Fruit fly (Drosophila melanogaster) whole organism, prepupa: ENCODE measurements around the gene CG4497.
A peak's percentile ranks its signal among the peaks of the same experiment; 100 is the strongest.

Experiments
- CG10631 ChIP-seq: fragments of 200-800 bp; sonication (Bioruptor generic); optimal IDR thresholded peaks from 2 replicates; lab custom pipeline; 2016; ENCODE audit warnings: missing biosample characterization, missing genetic modification characterization
- CG11294 ChIP-seq: fragments of 200-800 bp; sonication (Bioruptor generic); IDR thresholded peaks from 2 replicates; pipeline ENCODE4 v1.3.6; 2022; ENCODE audit warnings: missing biosample characterization, missing genetic modification characterization
- CG15336 ChIP-seq: fragments of 200-800 bp; sonication (Bioruptor generic); IDR thresholded peaks from 2 replicates; pipeline ENCODE4 v1.3.6; 2022; ENCODE audit warnings: missing biosample characterization, missing genetic modification characterization
- CG1621 ChIP-seq: fragments of 200-800 bp; sonication (Bioruptor generic); optimal IDR thresholded peaks from 3 replicates; lab custom pipeline; 2018; ENCODE audit warnings: missing biosample characterization, mild to moderate bottlenecking, missing genetic modification characterization
- CG16779 ChIP-seq: fragments of 200-800 bp; sonication (Bioruptor generic); optimal IDR thresholded peaks from 3 replicates; lab custom pipeline; 2017; ENCODE audit warnings: missing biosample characterization, mild to moderate bottlenecking, missing genetic modification characterization
- CG31627 ChIP-seq: fragments of 200-800 bp; sonication (Bioruptor generic); optimal IDR thresholded peaks from 3 replicates; lab custom pipeline; 2016; ENCODE audit warnings: missing biosample characterization, missing genetic modification characterization
- CG3919 ChIP-seq: fragments of 200-800 bp; sonication (Bioruptor generic); optimal IDR thresholded peaks from 3 replicates; lab custom pipeline; 2016; ENCODE audit warnings: missing biosample characterization, missing genetic modification characterization
- CG4318 ChIP-seq: fragments of 200-800 bp; sonication (Bioruptor generic); optimal IDR thresholded peaks from 3 replicates; lab custom pipeline; 2017; ENCODE audit warnings: missing biosample characterization, mild to moderate bottlenecking, missing genetic modification characterization
- CG6792 ChIP-seq: fragments of 200-800 bp; sonication (Bioruptor generic); optimal IDR thresholded peaks from 3 replicates; lab custom pipeline; 2016; ENCODE audit warnings: missing biosample characterization, missing genetic modification characterization
- CG6808 ChIP-seq: fragments of 200-800 bp; sonication (Bioruptor generic); optimal IDR thresholded peaks from 3 replicates; lab custom pipeline; 2017; ENCODE audit warnings: missing biosample characterization, missing genetic modification characterization, mild to moderate bottlenecking, moderate library complexity, missing genetic modification reagents
- CG6854 ChIP-seq: fragments of 200-800 bp; sonication (Bioruptor generic); optimal IDR thresholded peaks from 2 replicates; lab custom pipeline; 2017; ENCODE audit warnings: missing biosample characterization, mild to moderate bottlenecking, missing genetic modification characterization
- CG8119 ChIP-seq: fragments of 200-800 bp; sonication (Bioruptor generic); IDR thresholded peaks from 3 replicates; pipeline ENCODE4 v1.3.6; 2022; ENCODE audit warnings: missing biosample characterization, missing genetic modification characterization
- CG8632 ChIP-seq: fragments of 200-800 bp; sonication (Bioruptor generic); optimal IDR thresholded peaks from 3 replicates; lab custom pipeline; 2016; ENCODE audit warnings: missing biosample characterization, missing genetic modification characterization
- CG9139 ChIP-seq: fragments of 200-800 bp; sonication (Bioruptor generic); optimal IDR thresholded peaks from 3 replicates; lab custom pipeline; 2017; ENCODE audit warnings: missing biosample characterization, mild to moderate bottlenecking, missing genetic modification characterization
- Eip78C ChIP-seq: fragments of 200-800 bp; sonication (Bioruptor generic); peaks from one replicate; lab custom pipeline; 2016; ENCODE audit warnings: missing biosample characterization, missing genetic modification characterization
- Ets96B ChIP-seq: fragments of 200-800 bp; optimal IDR thresholded peaks from 2 replicates; lab custom pipeline; 2019; ENCODE audit warnings: missing biosample characterization, mild to moderate bottlenecking, missing genetic modification characterization, moderate library complexity
- Gug ChIP-seq: fragments of 200-800 bp; sonication (Bioruptor generic); IDR thresholded peaks from 2 replicates; pipeline ENCODE4 v1.3.6; 2022; ENCODE audit warnings: missing biosample characterization, missing genetic modification characterization
- Hr38 ChIP-seq: sonication (Bioruptor generic); optimal IDR thresholded peaks from 2 replicates; lab custom pipeline; 2016; ENCODE audit warnings: missing biosample characterization, missing genetic modification characterization
- Lpt ChIP-seq: fragments of 200-800 bp; sonication (Bioruptor generic); optimal IDR thresholded peaks from 3 replicates; lab custom pipeline; 2016; ENCODE audit warnings: missing biosample characterization, missing genetic modification characterization
- Met ChIP-seq: fragments of 200-800 bp; sonication (Bioruptor generic); optimal IDR thresholded peaks from 3 replicates; lab custom pipeline; 2016; ENCODE audit warnings: missing biosample characterization, missing genetic modification characterization
- OdsH ChIP-seq: fragments of 200-800 bp; sonication (Bioruptor generic); optimal IDR thresholded peaks from 3 replicates; lab custom pipeline; 2016; ENCODE audit warnings: missing biosample characterization, missing genetic modification characterization
- Smox ChIP-seq: fragments of 200-800 bp; sonication (Bioruptor generic); optimal IDR thresholded peaks from 3 replicates; lab custom pipeline; 2016; ENCODE audit warnings: missing biosample characterization, missing genetic modification characterization
- Sox102F ChIP-seq: fragments of 200-800 bp; sonication (Bioruptor generic); optimal IDR thresholded peaks from 2 replicates; lab custom pipeline; 2016; ENCODE audit warnings: missing biosample characterization, mild to moderate bottlenecking, missing genetic modification characterization
- Sox14 ChIP-seq: fragments of 200-800 bp; sonication (Bioruptor generic); optimal IDR thresholded peaks from 3 replicates; lab custom pipeline; 2016; ENCODE audit warnings: missing biosample characterization, missing genetic modification characterization
- achi ChIP-seq: fragments of 200-800 bp; sonication (Bioruptor generic); optimal IDR thresholded peaks from 3 replicates; lab custom pipeline; 2016; ENCODE audit warnings: missing biosample characterization, missing genetic modification characterization
- acj6 ChIP-seq: fragments of 200-800 bp; sonication (Bioruptor generic); optimal IDR thresholded peaks from 3 replicates; lab custom pipeline; 2016; ENCODE audit warnings: missing biosample characterization, missing genetic modification characterization
- esn ChIP-seq: fragments of 200-800 bp; sonication (Bioruptor generic); optimal IDR thresholded peaks from 2 replicates; lab custom pipeline; 2016; ENCODE audit warnings: missing biosample characterization, mild to moderate bottlenecking, missing genetic modification characterization, moderate library complexity
- fd59A ChIP-seq: fragments of 200-800 bp; sonication (Bioruptor generic); optimal IDR thresholded peaks from 2 replicates; lab custom pipeline; 2017; ENCODE audit warnings: missing biosample characterization, mild to moderate bottlenecking, missing genetic modification characterization, missing genetic modification reagents
- fd85E ChIP-seq: fragments of 200-800 bp; sonication (Bioruptor generic); optimal IDR thresholded peaks from 3 replicates; lab custom pipeline; 2016; ENCODE audit warnings: missing biosample characterization, missing genetic modification characterization
- fkh ChIP-seq: fragments of 200-800 bp; sonication (Bioruptor generic); optimal IDR thresholded peaks from 3 replicates; lab custom pipeline; 2017; ENCODE audit warnings: missing biosample characterization, mild to moderate bottlenecking, missing genetic modification characterization, moderate library complexity
- pdm3 ChIP-seq: fragments of 200-800 bp; sonication (Bioruptor generic); optimal IDR thresholded peaks from 3 replicates; lab custom pipeline; 2016; ENCODE audit warnings: missing biosample characterization, missing genetic modification characterization
- spab ChIP-seq: fragments of 200-800 bp; sonication (Bioruptor generic); optimal IDR thresholded peaks from 2 replicates; lab custom pipeline; 2017; ENCODE audit warnings: missing biosample characterization, mild to moderate bottlenecking, missing genetic modification characterization, missing genetic modification reagents
- svp ChIP-seq: fragments of 200-800 bp; sonication (Bioruptor generic); peaks from one replicate; lab custom pipeline; 2016; ENCODE audit warnings: missing biosample characterization, missing genetic modification characterization
- topi ChIP-seq: fragments of 200-800 bp; sonication (Bioruptor generic); optimal IDR thresholded peaks from 3 replicates; lab custom pipeline; 2016; ENCODE audit warnings: missing biosample characterization, missing genetic modification characterization
- vri ChIP-seq: fragments of 200-800 bp; sonication (Bioruptor generic); optimal IDR thresholded peaks from 3 replicates; lab custom pipeline; 2016; ENCODE audit warnings: missing biosample characterization, mild to moderate bottlenecking, missing genetic modification characterization

CG4497 gene

dm6 chr2L:7239310-7239709, 44.9 kb upstream of the CG4497 start:
- TF ChIP-seq CG4318 (GFP tag; lab: Kevin White, UChicago) (no peak), CG9139 (GFP tag; lab: Kevin White, UChicago) (no peak), pdm3 (GFP tag; lab: Kevin White, UChicago) (no peak), esn (peak; percentile 9), Ets96B (tag; lab: Kevin White, UChicago) (no peak), achi (GFP tag; lab: Kevin White, UChicago) (no peak), fkh (GFP tag; lab: Kevin White, UChicago) (peak; percentile 95), CG11294 (GFP tag; lab: Robert Waterston, UW) (no peak), svp (GFP tag; lab: Kevin White, UChicago) (peak; percentile 55), Lpt (GFP tag; lab: Kevin White, UChicago) (no peak), CG6854 (GFP tag; lab: Kevin White, UChicago) (no peak), vri (GFP tag; lab: Kevin White, UChicago) (peak; percentile 87), topi (peak; percentile 17), CG8119 (no peak), Sox102F (GFP tag; lab: Kevin White, UChicago) (peak; percentile 30), Met (peak; percentile 16), CG16779 (tag; lab: Kevin White, UChicago) (no peak), fd85E (GFP tag; lab: Kevin White, UChicago) (no peak)

DNA sequence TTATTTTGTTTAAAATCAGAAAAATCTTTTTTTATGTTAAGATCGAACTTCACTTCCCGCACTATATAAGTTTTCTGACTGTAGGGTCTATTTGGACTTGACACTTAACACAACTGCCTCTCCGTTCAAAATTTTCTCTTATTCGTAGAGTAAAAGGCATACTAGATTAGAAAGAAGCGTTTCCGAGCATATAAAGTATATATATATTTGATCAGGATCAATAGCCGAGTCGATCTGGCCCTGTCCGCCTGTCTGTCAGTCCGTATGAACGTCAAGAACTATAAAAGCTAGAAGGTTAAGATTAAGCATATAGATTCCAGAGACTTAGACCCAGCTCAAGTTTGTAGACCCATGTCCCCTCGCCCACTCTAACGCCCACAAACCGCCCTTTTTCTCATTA, 38.3 kb upstream of the CG4497 start, which contains the start of gene CG43800:
CG43800 (minus strand) TSS at position 101 of the 400 bp plus-strand sequence.
- TF ChIP-seq Eip78C (GFP tag; lab: Kevin White, UChicago) (no peak), CG3919 (GFP tag; lab: Kevin White, UChicago) (no peak), topi (no peak), CG1621 (no peak), CG15336 (GFP tag; lab: Robert Waterston, UW) (no peak), CG9139 (GFP tag; lab: Kevin White, UChicago) (no peak), spab (GFP tag; lab: Kevin White, UChicago) (no peak), vri (GFP tag; lab: Kevin White, UChicago) (no peak), fd59A (no peak)

dm6 chr2L:7227434-7227833, 33.0 kb upstream of the CG4497 start, which contains the start of gene CG43799:
CG43799 (plus strand) TSS chr2L:7227734.
- TF ChIP-seq CG6792 (no peak), Smox (GFP tag; lab: Kevin White, UChicago) (no peak), Hr38 (GFP tag; lab: Kevin White, UChicago) (no peak), CG10631 (no peak), CG1621 (no peak), CG31627 (GFP tag; lab: Kevin White, UChicago) (no peak), CG8632 (GFP tag; lab: Kevin White, UChicago) (no peak), topi (no peak), acj6 (GFP tag; lab: Kevin White, UChicago) (no peak), Sox102F (GFP tag; lab: Kevin White, UChicago) (no peak)

dm6 chr2L:7226587-7226986, 32.2 kb upstream of the CG4497 start:
- TF ChIP-seq OdsH (GFP tag; lab: Kevin White, UChicago) (no peak), CG6808 (GFP tag; lab: Kevin White, UChicago) (peak; percentile 87)
- TF ChIP-seq, all 60 proteins: peak for 1

DNA sequence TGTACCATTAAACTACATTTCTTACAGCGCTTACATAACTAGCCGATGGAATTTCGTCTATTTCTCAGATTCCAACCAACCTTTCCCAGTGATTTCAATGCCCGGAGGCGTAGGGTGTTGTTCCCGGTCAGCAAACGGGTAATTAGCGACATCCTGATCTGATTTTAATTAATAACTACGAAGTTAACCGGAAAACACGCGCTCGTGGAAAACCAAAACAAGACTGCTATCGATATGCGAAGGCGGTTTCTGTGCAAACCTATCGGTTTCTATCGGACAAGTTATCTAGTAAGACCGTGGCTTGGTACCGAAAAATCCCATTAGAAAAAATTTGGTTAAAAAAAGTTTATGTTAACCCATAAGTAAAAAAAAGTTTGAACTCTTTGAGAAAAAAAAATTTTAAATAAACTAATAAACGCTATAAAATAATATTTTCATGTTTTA, 28.5 kb upstream of the CG4497 start, which contains the start of gene mEFG1:
mEFG1 (minus strand) TSS at position 253 of the 444 bp plus-strand sequence.
- TF ChIP-seq fd85E (GFP tag; lab: Kevin White, UChicago) (no peak), Gug (no peak), acj6 (GFP tag; lab: Kevin White, UChicago) (no peak), fkh (GFP tag; lab: Kevin White, UChicago) (no peak), CG9139 (GFP tag; lab: Kevin White, UChicago) (no peak), Sox14 (GFP tag; lab: Kevin White, UChicago) (no peak), Eip78C (GFP tag; lab: Kevin White, UChicago) (no peak)
